Worm (Caenorhabditis elegans) whole organism, L2 larva: ENCODE measurements around the gene C06B3.6.
A peak's percentile ranks its signal among the peaks of the same experiment; 100 is the strongest.

Experiments used
- C34F6.9 ChIP-seq: fragments of 150-350 bp; optimal IDR thresholded peaks from 2 replicates; lab custom pipeline; 2014; ENCODE audit warnings: missing biosample characterization, missing genetic modification characterization
- F13H6.1 ChIP-seq: sonication (generic microtip); optimal IDR thresholded peaks from 2 replicates; lab custom pipeline; 2016; ENCODE audit warnings: missing genetic modification characterization, missing compliant biosample characterization
- R02D3.7 ChIP-seq: fragments of 150-350 bp; optimal IDR thresholded peaks from 2 replicates; lab custom pipeline; 2014; ENCODE audit warnings: missing biosample characterization, missing genetic modification characterization
- Y55F3AM.14 ChIP-seq: fragments of 200-800 bp; sonication (Bioruptor generic); optimal IDR thresholded peaks from 2 replicates; lab custom pipeline; 2018; ENCODE audit warnings: mild to moderate bottlenecking, missing genetic modification characterization, missing compliant biosample characterization
- ZK546.5 ChIP-seq: sonication (generic microtip); optimal IDR thresholded peaks from 2 replicates; lab custom pipeline; 2017; ENCODE audit warnings: missing biosample characterization, missing genetic modification characterization
- alr-1 ChIP-seq: fragments of 150-350 bp; optimal IDR thresholded peaks from 2 replicates; lab custom pipeline; 2014; ENCODE audit warnings: missing biosample characterization, missing genetic modification characterization
- aly-2 ChIP-seq: fragments of 150-350 bp; optimal IDR thresholded peaks from 2 replicates; lab custom pipeline; 2014; ENCODE audit warnings: missing biosample characterization, missing genetic modification characterization
- ama-1 ChIP-seq: fragments of 150-350 bp; optimal IDR thresholded peaks from 2 replicates; lab custom pipeline; 2018; ENCODE audit warnings: inconsistent platforms
- ceh-16 ChIP-seq: fragments of 150-350 bp; optimal IDR thresholded peaks from 2 replicates; lab custom pipeline; 2014; ENCODE audit warnings: missing biosample characterization, missing genetic modification characterization
- crh-2 ChIP-seq: sonication (generic microtip); optimal IDR thresholded peaks from 2 replicates; lab custom pipeline; 2017; ENCODE audit warnings: missing biosample characterization, missing genetic modification characterization
- dmd-4 ChIP-seq: sonication (generic microtip); optimal IDR thresholded peaks from 2 replicates; lab custom pipeline; 2017; ENCODE audit warnings: missing biosample characterization, missing genetic modification characterization
- elt-1 ChIP-seq: fragments of 150-350 bp; optimal IDR thresholded peaks from 2 replicates; lab custom pipeline; 2014; ENCODE audit warnings: missing biosample characterization, missing genetic modification characterization
- elt-3 ChIP-seq: sonication (generic microtip); optimal IDR thresholded peaks from 2 replicates; lab custom pipeline; 2017; ENCODE audit warnings: missing biosample characterization, missing genetic modification characterization
- fos-1 ChIP-seq: fragments of 150-350 bp; optimal IDR thresholded peaks from 2 replicates; lab custom pipeline; 2014; ENCODE audit warnings: missing biosample characterization, missing genetic modification characterization
- gmeb-1 ChIP-seq: fragments of 150-350 bp; optimal IDR thresholded peaks from 2 replicates; lab custom pipeline; 2014; ENCODE audit warnings: missing biosample characterization, missing genetic modification characterization
- lin-11 ChIP-seq: fragments of 150-350 bp; sonication (generic microtip); optimal IDR thresholded peaks from 2 replicates; lab custom pipeline; 2014; ENCODE audit warnings: missing biosample characterization, missing genetic modification characterization, inconsistent platforms, mixed read lengths
- lsy-2 ChIP-seq, 2 experiments: fragments of 150-350 bp in 1 of 2; sonication (generic microtip) in 1 of 2; optimal IDR thresholded peaks; 2 replicates each; lab custom pipeline; 2014 to 2017; ENCODE audit warnings: missing biosample characterization in 2 of 2, missing genetic modification characterization in 2 of 2
- mbf-1 ChIP-seq: sonication (generic microtip); optimal IDR thresholded peaks from 2 replicates; lab custom pipeline; 2017; ENCODE audit warnings: missing biosample characterization, missing genetic modification characterization
- mdl-1 ChIP-seq, 2 experiments: fragments of 150-350 bp in 1 of 2; sonication (generic microtip) in 1 of 2; optimal IDR thresholded peaks; 2 replicates each; lab custom pipeline; 2017; ENCODE audit warnings: missing biosample characterization in 2 of 2, missing genetic modification characterization in 2 of 2
- nhr-11 ChIP-seq: fragments of 150-350 bp; optimal IDR thresholded peaks from 2 replicates; lab custom pipeline; 2014; ENCODE audit warnings: missing biosample characterization, missing genetic modification characterization
- nhr-12 ChIP-seq: fragments of 150-350 bp; optimal IDR thresholded peaks from 2 replicates; lab custom pipeline; 2014; ENCODE audit warnings: missing biosample characterization, missing genetic modification characterization
- nhr-129 ChIP-seq: fragments of 150-350 bp; optimal IDR thresholded peaks from 2 replicates; lab custom pipeline; 2014; ENCODE audit warnings: missing biosample characterization, missing genetic modification characterization
- nhr-21 ChIP-seq: fragments of 150-350 bp; optimal IDR thresholded peaks from 2 replicates; lab custom pipeline; 2014; ENCODE audit warnings: missing biosample characterization, missing genetic modification characterization
- nhr-23 ChIP-seq: fragments of 150-350 bp; optimal IDR thresholded peaks from 2 replicates; lab custom pipeline; 2014; ENCODE audit warnings: missing biosample characterization, missing genetic modification reagents, missing genetic modification characterization
- nhr-237 ChIP-seq: fragments of 150-350 bp; optimal IDR thresholded peaks from 2 replicates; lab custom pipeline; 2014; ENCODE audit warnings: missing biosample characterization, missing genetic modification characterization
- nhr-25 ChIP-seq: fragments of 150-350 bp; sonication (generic microtip); optimal IDR thresholded peaks from 3 replicates; lab custom pipeline; 2014; ENCODE audit warnings: missing biosample characterization, missing genetic modification characterization
- nhr-6 ChIP-seq: fragments of 150-350 bp; optimal IDR thresholded peaks from 2 replicates; lab custom pipeline; 2014; ENCODE audit warnings: missing biosample characterization, missing genetic modification characterization
- nhr-77 ChIP-seq: fragments of 150-350 bp; optimal IDR thresholded peaks from 2 replicates; lab custom pipeline; 2014; ENCODE audit warnings: missing biosample characterization, missing genetic modification characterization
- sem-4 ChIP-seq: fragments of 150-350 bp; optimal IDR thresholded peaks from 2 replicates; lab custom pipeline; 2014; ENCODE audit warnings: missing biosample characterization, missing genetic modification reagents, missing genetic modification characterization
- sma-3 ChIP-seq: sonication (generic microtip); optimal IDR thresholded peaks from 2 replicates; lab custom pipeline; 2016; ENCODE audit warnings: missing genetic modification reagents, missing genetic modification characterization, missing compliant biosample characterization
- sma-9 ChIP-seq, 2 experiments: fragments of 150-350 bp in 1 of 2; sonication (generic microtip) in 1 of 2; optimal IDR thresholded peaks; 2 replicates each; lab custom pipeline; 2014 to 2016; ENCODE audit warnings: missing genetic modification characterization in 2 of 2, mild to moderate bottlenecking in 1 of 2, missing biosample characterization in 1 of 2, missing compliant biosample characterization in 1 of 2, missing genetic modification reagents in 1 of 2, moderate library complexity in 1 of 2
- snpc-4 ChIP-seq: fragments of 150-350 bp; optimal IDR thresholded peaks from 2 replicates; lab custom pipeline; 2014; ENCODE audit warnings: missing biosample characterization, missing genetic modification characterization
- unc-55 ChIP-seq: fragments of 150-350 bp; sonication (generic microtip); optimal IDR thresholded peaks from 3 replicates; lab custom pipeline; 2014; ENCODE audit warnings: missing biosample characterization, missing genetic modification reagents, missing genetic modification characterization
- ztf-1 ChIP-seq: fragments of 200-800 bp; sonication (Bioruptor generic); conservative IDR thresholded peaks from 2 replicates; pipeline ENCODE4 v1.3.6; 2022; ENCODE audit warnings: missing genetic modification characterization, missing compliant biosample characterization
- ztf-4 ChIP-seq: fragments of 150-350 bp; optimal IDR thresholded peaks from 2 replicates; lab custom pipeline; 2014; ENCODE audit warnings: missing biosample characterization, missing genetic modification characterization

Gene C06B3.6

DNA sequence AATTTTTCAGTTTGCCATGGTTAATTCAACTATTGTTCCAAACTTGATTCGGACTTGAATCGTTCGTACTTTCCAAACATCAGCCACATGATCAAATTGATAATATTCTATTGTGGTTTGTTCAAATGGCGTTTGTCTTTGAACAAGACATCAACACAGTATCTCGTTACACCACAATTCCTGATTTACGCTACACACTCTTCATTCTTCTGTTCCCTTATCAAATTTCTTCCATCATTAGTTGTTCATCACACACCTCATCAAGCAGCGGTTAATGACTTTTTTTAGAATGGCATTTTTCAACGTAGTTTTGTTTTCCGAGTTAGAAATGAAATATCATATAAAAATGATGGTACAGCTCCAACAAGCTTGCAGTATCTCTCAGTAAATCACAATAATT is 30.5 kb downstream of the C06B3.6 start:
- TF ChIP-seq dmd-4 (no peak), snpc-4 (tag; lab: Kevin White, UChicago) (no peak), nhr-25 (tag; lab: Kevin White, UChicago) (peak; percentile 30), unc-55 (no peak), elt-3 (tag; lab: Kevin White, UChicago) (no peak), crh-2 (tag; lab: Kevin White, UChicago) (peak; percentile 37), ceh-16 (tag; lab: Kevin White, UChicago) (no peak), gmeb-1 (tag; lab: Kevin White, UChicago) (peak; percentile 7), Y55F3AM.14 (GFP tag; lab: Kevin White, UChicago) (no peak), elt-1 (tag; lab: Kevin White, UChicago) (no peak), sma-9 (GFP tag; optimal IDR thresholded peaks at IDR 0.05; lab: Kevin White, UChicago) (peak; percentile 71), sma-9 (tag; optimal IDR thresholded peaks at IDR 0.05; lab: Kevin White, UChicago) (no peak), nhr-77 (tag; lab: Kevin White, UChicago) (no peak), mbf-1 (no peak), nhr-11 (no peak), R02D3.7 (no peak), mdl-1 (tag; optimal IDR thresholded peaks at IDR 0.05; lab: Kevin White, UChicago) (no peak), nhr-12 (no peak), sem-4 (tag; lab: Kevin White, UChicago) (no peak), ama-1 (lab: Kevin White, UChicago) (no peak), nhr-23 (tag; lab: Kevin White, UChicago) (no peak), ztf-1 (GFP tag; lab: Robert Waterston, UW) (no peak), ztf-4 (tag; lab: Kevin White, UChicago) (no peak), ZK546.5 (tag; lab: Kevin White, UChicago) (no peak), nhr-6 (tag; lab: Kevin White, UChicago) (no peak), nhr-237 (tag; lab: Kevin White, UChicago) (no peak), nhr-129 (no peak), fos-1 (tag; lab: Kevin White, UChicago) (peak; percentile 63), nhr-21 (tag; lab: Kevin White, UChicago) (no peak), sma-3 (peak; percentile 25)

DNA sequence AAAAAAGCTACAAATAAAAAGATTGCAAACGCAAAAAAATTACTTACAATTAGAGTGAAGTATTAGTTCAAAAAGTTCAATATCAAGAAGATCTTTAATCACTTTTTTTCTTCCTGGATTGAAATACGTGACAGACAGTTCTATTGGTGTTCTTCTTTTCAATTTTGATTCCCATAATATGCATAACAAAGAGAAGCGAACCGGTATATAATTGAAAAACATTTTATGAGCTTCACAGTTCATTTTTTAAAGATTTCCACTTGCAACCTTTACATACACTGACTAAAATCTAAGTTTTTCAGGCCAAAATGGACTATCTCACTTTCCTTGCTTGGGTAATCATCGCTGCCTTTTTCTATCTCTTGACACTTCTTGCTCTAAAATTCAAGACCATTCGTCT is 32.2 kb downstream of the C06B3.6 start, which contains the start of gene T22G5.1:
Gene T22G5.1 (plus strand): TSS at position 301 of the 400 bp plus-strand sequence.
- TF ChIP-seq nhr-25 (tag; lab: Kevin White, UChicago) (no peak), ZK546.5 (tag; lab: Kevin White, UChicago) (no peak), sma-3 (no peak), elt-1 (tag; lab: Kevin White, UChicago) (no peak)

DNA sequence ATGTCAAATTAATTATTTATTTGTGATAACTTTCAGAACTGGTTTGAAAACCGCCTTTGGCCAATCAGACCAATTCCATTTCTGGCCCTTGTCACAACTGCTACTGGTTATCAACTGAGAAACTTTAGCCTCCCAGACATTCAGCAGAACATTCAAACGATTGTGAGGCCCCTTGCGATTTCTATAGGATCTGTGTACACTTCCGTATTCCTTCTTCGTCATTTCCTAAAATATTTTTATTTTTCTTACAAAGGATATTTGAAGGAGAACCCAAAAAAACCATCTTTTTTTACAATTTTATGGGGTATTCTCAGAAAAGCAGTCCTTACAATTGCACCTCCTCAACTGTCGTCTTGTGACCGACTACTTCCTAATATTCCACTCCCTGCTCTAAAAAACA is 35.4 kb downstream of the C06B3.6 start:
- TF ChIP-seq sem-4 (tag; lab: Kevin White, UChicago) (no peak), elt-1 (tag; lab: Kevin White, UChicago) (no peak), nhr-12 (no peak), crh-2 (tag; lab: Kevin White, UChicago) (no peak), sma-9 (GFP tag; optimal IDR thresholded peaks at IDR 0.05; lab: Kevin White, UChicago) (no peak), sma-9 (tag; optimal IDR thresholded peaks at IDR 0.05; lab: Kevin White, UChicago) (no peak)

DNA sequence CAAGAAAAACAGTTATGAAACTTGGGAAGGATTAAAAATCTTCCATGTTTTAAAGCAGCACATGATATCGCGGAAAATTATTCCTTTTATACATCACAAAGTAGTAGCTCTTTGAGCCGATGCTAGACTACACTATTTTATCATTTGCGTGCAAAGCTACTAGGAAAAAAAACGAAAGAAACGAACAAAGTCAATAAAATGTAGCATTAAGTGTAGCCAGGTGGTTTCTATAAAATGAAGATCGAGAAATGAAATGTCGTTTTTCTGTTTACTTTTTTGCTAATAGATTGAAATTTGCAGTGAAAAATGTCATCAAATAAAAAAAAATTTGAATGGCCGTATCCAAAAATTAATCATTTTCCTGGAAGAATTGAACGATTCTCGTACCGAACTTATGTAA is 35.9 kb downstream of the C06B3.6 start, which contains the start of gene cpt-5:
Gene cpt-5 (plus strand): TSS at position 301 of the 400 bp plus-strand sequence.
- TF ChIP-seq nhr-11: no peak
- no peak for TF ChIP-seq gmeb-1 (tag; lab: Kevin White, UChicago)
- no peak for TF ChIP-seq sma-3
- TF ChIP-seq ama-1 (lab: Kevin White, UChicago): no peak
- no peak for TF ChIP-seq fos-1 (tag; lab: Kevin White, UChicago)
- TF ChIP-seq alr-1 (tag; lab: Kevin White, UChicago): no peak
- TF ChIP-seq elt-1 (tag; lab: Kevin White, UChicago): no peak
- no peak for TF ChIP-seq ztf-1 (GFP tag; lab: Robert Waterston, UW)
- TF ChIP-seq lin-11 (tag; lab: Kevin White, UChicago): no peak
- TF ChIP-seq sma-9 (GFP tag; optimal IDR thresholded peaks at IDR 0.05; lab: Kevin White, UChicago): no peak
- TF ChIP-seq sma-9 (tag; optimal IDR thresholded peaks at IDR 0.05; lab: Kevin White, UChicago): no peak
- TF ChIP-seq dmd-4: no peak
- TF ChIP-seq sem-4 (tag; lab: Kevin White, UChicago): no peak
- TF ChIP-seq unc-55: no peak
- no peak for TF ChIP-seq F13H6.1
- TF ChIP-seq crh-2 (tag; lab: Kevin White, UChicago): no peak
- no peak for TF ChIP-seq C34F6.9 (tag; lab: Kevin White, UChicago)
- TF ChIP-seq nhr-237 (tag; lab: Kevin White, UChicago): no peak

DNA sequence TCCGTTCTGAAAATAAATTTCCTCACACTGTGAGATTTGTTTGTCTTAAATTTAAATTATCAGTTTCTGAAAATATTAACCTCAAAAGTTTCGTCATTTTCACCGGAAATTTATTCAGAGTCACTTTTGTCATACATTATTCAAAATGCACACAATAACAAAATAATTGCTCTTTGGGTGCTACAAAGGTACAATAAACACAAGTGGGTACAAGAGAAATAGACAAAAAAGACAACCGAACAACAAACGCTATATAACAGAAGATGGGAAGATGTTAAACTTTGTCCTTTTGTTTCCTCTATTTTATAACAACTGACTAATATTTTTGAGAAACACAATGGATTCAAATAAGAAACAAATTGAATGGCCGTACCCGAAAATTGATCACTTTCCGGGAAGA is 39.2 kb downstream of the C06B3.6 start:
- TF ChIP-seq nhr-11: peak; percentile 46
- no peak for TF ChIP-seq lsy-2 (tag; optimal IDR thresholded peaks at IDR 0.05; lab: Kevin White, UChicago)
- TF ChIP-seq elt-3 (tag; lab: Kevin White, UChicago): no peak
- TF ChIP-seq nhr-23 (tag; lab: Kevin White, UChicago): no peak
- no peak for TF ChIP-seq aly-2 (tag; lab: Kevin White, UChicago)
